Worm (Caenorhabditis elegans) whole organism, young adult: ENCODE measurements around the gene srz-67.
"Not testable (repeated sequence)": the region's sequence is repeated elsewhere in the genome, so short reads cannot be mapped to it uniquely, and the experiment has no call there.

ENCODE experiments used
- B0019.2 ChIP-seq: fragments of 200-800 bp; sonication (Bioruptor generic); conservative IDR thresholded peaks from 2 replicates; pipeline ENCODE4 v1.3.6; 2022; ENCODE audit warnings: missing genetic modification reagents, missing genetic modification characterization, missing compliant biosample characterization
- B0261.1 ChIP-seq: sonication (generic microtip); optimal IDR thresholded peaks from 2 replicates; lab custom pipeline; 2016; ENCODE audit warnings: mild to moderate bottlenecking, missing genetic modification characterization, moderate library complexity, missing compliant biosample characterization
- B0336.3 ChIP-seq: fragments of 200-800 bp; sonication (Bioruptor generic); IDR thresholded peaks from 2 replicates; pipeline ENCODE4 v1.3.6; 2022; ENCODE audit warnings: missing genetic modification characterization, missing compliant biosample characterization
- D2030.7 ChIP-seq: fragments of 200-800 bp; sonication (Bioruptor generic); IDR thresholded peaks from 2 replicates; pipeline ENCODE4 v1.3.6; 2022; ENCODE audit warnings: missing genetic modification reagents, missing genetic modification characterization, missing compliant biosample characterization
- F10E7.11 ChIP-seq: sonication (generic microtip); optimal IDR thresholded peaks from 2 replicates; lab custom pipeline; 2017; ENCODE audit warnings: mild to moderate bottlenecking, missing genetic modification characterization, moderate library complexity, missing compliant biosample characterization
- F39B2.1 ChIP-seq: fragments of 200-800 bp; sonication (Bioruptor generic); IDR thresholded peaks from 2 replicates; pipeline ENCODE4 v1.3.6; 2022; ENCODE audit warnings: missing genetic modification reagents, missing genetic modification characterization, missing compliant biosample characterization
- F49E8.2 ChIP-seq: sonication (generic microtip); optimal IDR thresholded peaks from 3 replicates; lab custom pipeline; 2017; ENCODE audit warnings: missing genetic modification characterization, mild to moderate bottlenecking, missing compliant biosample characterization, antibody characterized with exemption, moderate library complexity; ENCODE audit not compliant: insufficient read depth
- F55B11.4 ChIP-seq: sonication (generic microtip); optimal IDR thresholded peaks from 2 replicates; lab custom pipeline; 2016; ENCODE audit warnings: missing compliant biosample characterization, missing genetic modification characterization, borderline replicate concordance; ENCODE audit not compliant: insufficient read depth
- T07F8.4 ChIP-seq: sonication (generic microtip); optimal IDR thresholded peaks from 2 replicates; lab custom pipeline; 2016; ENCODE audit warnings: mild to moderate bottlenecking, missing genetic modification characterization, moderate library complexity, missing compliant biosample characterization
- Y79H2A.3 ChIP-seq: fragments of 200-800 bp; sonication (Bioruptor generic); conservative IDR thresholded peaks from 2 replicates; pipeline ENCODE4 v1.3.6; 2022; ENCODE audit warnings: missing genetic modification reagents, missing genetic modification characterization, missing compliant biosample characterization
- Y95B8A.8 ChIP-seq: fragments of 200-800 bp; sonication (Bioruptor generic); IDR thresholded peaks from 2 replicates; pipeline ENCODE4 v1.3.6; 2022; ENCODE audit warnings: missing genetic modification reagents, missing genetic modification characterization, missing compliant biosample characterization
- ZK185.1 ChIP-seq: sonication (generic microtip); optimal IDR thresholded peaks from 2 replicates; lab custom pipeline; 2016; ENCODE audit warnings: mild to moderate bottlenecking, missing genetic modification characterization, missing compliant biosample characterization; ENCODE audit not compliant: poor library complexity, severe bottlenecking
- akir-1 ChIP-seq: fragments of 200-800 bp; sonication (Bioruptor generic); optimal IDR thresholded peaks from 2 replicates; lab custom pipeline; 2018; ENCODE audit warnings: mild to moderate bottlenecking, missing genetic modification characterization, moderate library complexity, missing compliant biosample characterization
- aptf-2 ChIP-seq: fragments of 200-800 bp; sonication (Bioruptor generic); conservative IDR thresholded peaks from 2 replicates; pipeline ENCODE4 v1.3.6; 2022; ENCODE audit warnings: missing genetic modification reagents, missing genetic modification characterization, missing compliant biosample characterization
- bed-2 ChIP-seq: fragments of 200-800 bp; sonication (Bioruptor generic); IDR thresholded peaks from 2 replicates; pipeline ENCODE4 v1.3.6; 2022; ENCODE audit warnings: missing genetic modification reagents, missing genetic modification characterization, missing compliant biosample characterization
- ccch-3 ChIP-seq: fragments of 200-800 bp; sonication (Bioruptor generic); optimal IDR thresholded peaks from 2 replicates; lab custom pipeline; 2018; ENCODE audit warnings: mild to moderate bottlenecking, missing genetic modification characterization, missing compliant biosample characterization
- ceh-91 ChIP-seq: fragments of 200-800 bp; sonication (Bioruptor generic); IDR thresholded peaks from 2 replicates; pipeline ENCODE4 v1.3.6; 2022; ENCODE audit warnings: missing genetic modification reagents, missing genetic modification characterization, missing compliant biosample characterization
- dox-1 ChIP-seq: fragments of 200-800 bp; sonication (Bioruptor generic); IDR thresholded peaks from 2 replicates; pipeline ENCODE4 v1.3.6; 2022; ENCODE audit warnings: missing genetic modification reagents, missing genetic modification characterization, missing compliant biosample characterization
- dpff-1 ChIP-seq: sonication (generic microtip); optimal IDR thresholded peaks from 2 replicates; lab custom pipeline; 2017; ENCODE audit warnings: mild to moderate bottlenecking, missing genetic modification characterization, missing compliant biosample characterization
- fkh-3 ChIP-seq: sonication (generic microtip); optimal IDR thresholded peaks from 2 replicates; lab custom pipeline; 2016; ENCODE audit warnings: mild to moderate bottlenecking, missing genetic modification characterization, missing compliant biosample characterization
- hlh-26 ChIP-seq: fragments of 200-800 bp; sonication (Bioruptor generic); conservative IDR thresholded peaks from 2 replicates; pipeline ENCODE4 v1.3.6; 2022; ENCODE audit warnings: missing genetic modification reagents, missing genetic modification characterization, missing compliant biosample characterization
- hrde-1 ChIP-seq: sonication (generic microtip); optimal IDR thresholded peaks from 2 replicates; lab custom pipeline; 2016; ENCODE audit warnings: missing genetic modification characterization, mild to moderate bottlenecking, missing compliant biosample characterization, moderate library complexity, missing genotype, missing genetic modification reagents, borderline replicate concordance
- hsf-1 ChIP-seq: fragments of 200-800 bp; sonication (Bioruptor generic); IDR thresholded peaks from 2 replicates; pipeline ENCODE4 v1.3.6; 2022; ENCODE audit warnings: missing genetic modification reagents, missing genetic modification characterization, missing compliant biosample characterization
- lin-40 ChIP-seq: sonication (generic microtip); optimal IDR thresholded peaks from 2 replicates; lab custom pipeline; 2016; ENCODE audit warnings: missing genetic modification characterization, mild to moderate bottlenecking, missing compliant biosample characterization, missing genotype, missing genetic modification reagents
- lir-1 ChIP-seq: fragments of 200-800 bp; sonication (Bioruptor generic); conservative IDR thresholded peaks from 2 replicates; pipeline ENCODE4 v1.3.6; 2022; ENCODE audit warnings: missing genetic modification reagents, missing genetic modification characterization, missing compliant biosample characterization
- lsl-1 ChIP-seq: fragments of 200-800 bp; sonication (Bioruptor generic); optimal IDR thresholded peaks from 2 replicates; lab custom pipeline; 2018; ENCODE audit warnings: mild to moderate bottlenecking, missing genetic modification characterization, moderate library complexity, missing compliant biosample characterization
- mxl-1 ChIP-seq: sonication (generic microtip); optimal IDR thresholded peaks from 2 replicates; lab custom pipeline; 2016; ENCODE audit warnings: missing genetic modification characterization, missing compliant biosample characterization
- pbrm-1 ChIP-seq: fragments of 200-800 bp; sonication (Bioruptor generic); IDR thresholded peaks from 2 replicates; pipeline ENCODE4 v1.3.6; 2022; ENCODE audit warnings: missing genetic modification reagents, missing genetic modification characterization, missing compliant biosample characterization
- sea-2 ChIP-seq: fragments of 200-800 bp; sonication (Bioruptor generic); IDR thresholded peaks from 2 replicates; pipeline ENCODE4 v1.3.6; 2022; ENCODE audit warnings: missing genetic modification characterization, missing compliant biosample characterization
- snpc-1.1 ChIP-seq: sonication (generic microtip); optimal IDR thresholded peaks from 2 replicates; lab custom pipeline; 2017; ENCODE audit warnings: missing genetic modification characterization, mild to moderate bottlenecking, missing compliant biosample characterization, antibody characterized with exemption, moderate library complexity, missing genotype, missing genetic modification reagents; ENCODE audit not compliant: insufficient read depth
- snpc-1.3 ChIP-seq: sonication (generic microtip); optimal IDR thresholded peaks from 2 replicates; lab custom pipeline; 2017; ENCODE audit warnings: missing genetic modification characterization, mild to moderate bottlenecking, missing compliant biosample characterization, antibody characterized with exemption, moderate library complexity, missing genotype, missing genetic modification reagents; ENCODE audit not compliant: insufficient read depth
- sptf-2 ChIP-seq: fragments of 200-800 bp; sonication (Bioruptor generic); optimal IDR thresholded peaks from 2 replicates; lab custom pipeline; 2018; ENCODE audit warnings: mild to moderate bottlenecking, missing genetic modification characterization, missing compliant biosample characterization
- zim-3 ChIP-seq: sonication (generic microtip); optimal IDR thresholded peaks from 2 replicates; lab custom pipeline; 2017; ENCODE audit warnings: mild to moderate bottlenecking, missing genetic modification characterization, moderate library complexity, missing compliant biosample characterization
- ztf-6 ChIP-seq: fragments of 200-800 bp; sonication (Bioruptor generic); IDR thresholded peaks from 2 replicates; pipeline ENCODE4 v1.3.6; 2022; ENCODE audit warnings: missing genetic modification reagents, missing genetic modification characterization, missing compliant biosample characterization

The srz-67 gene

ce11 chrII:3220723-3221122, 16.2 kb downstream of the srz-67 start, which contains the start of gene ZC239.22:
TSS of gene ZC239.22 (minus strand) at chrII:3220823.
- no peak for TF ChIP-seq dox-1 (GFP tag; lab: Robert Waterston, UW)
- no peak for TF ChIP-seq lin-40
- TF ChIP-seq fkh-3 (tag; lab: Kevin White, UChicago), result no peak
- no peak for TF ChIP-seq lsl-1 (GFP tag; lab: Kevin White, UChicago)
- no peak for TF ChIP-seq sptf-2
- no peak for TF ChIP-seq B0019.2 (GFP tag; lab: Robert Waterston, UW)
- TF ChIP-seq F10E7.11 (tag; lab: Kevin White, UChicago), result no peak
- no peak for TF ChIP-seq zim-3 (tag; lab: Kevin White, UChicago)
- TF ChIP-seq snpc-1.1 (tag; lab: Kevin White, UChicago), result no peak
- no peak for TF ChIP-seq ccch-3 (GFP tag; lab: Kevin White, UChicago)
- no peak for TF ChIP-seq ceh-91 (GFP tag; lab: Robert Waterston, UW)

DNA sequence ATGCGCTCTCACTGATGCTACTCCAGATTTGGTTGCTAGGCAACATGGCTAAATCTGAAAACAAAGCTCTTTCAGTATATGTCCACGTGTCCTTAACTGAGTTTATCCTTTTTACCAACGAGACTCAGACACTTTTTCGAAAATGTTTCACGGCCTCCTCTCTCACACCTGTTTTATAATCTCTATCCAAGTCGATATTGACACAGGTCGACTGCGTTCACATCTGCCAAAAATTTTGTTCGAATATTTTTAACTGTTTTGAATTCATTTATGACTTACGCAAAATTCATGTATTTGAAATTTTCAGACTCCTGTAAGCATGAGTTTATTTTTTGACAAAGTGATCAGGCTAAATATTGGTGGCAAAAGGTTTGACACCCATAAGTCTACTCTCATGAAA, 21.2 kb downstream of the srz-67 start, which contains the start of gene ZC239.3:
ZC239.3 (plus strand) TSS at position 301 of the 400 bp plus-strand sequence.
- TF ChIP-seq ztf-6; ZK185.1 (tag; lab: Kevin White, UChicago); hlh-26 (GFP tag; lab: Robert Waterston, UW): not testable (repeated sequence)

DNA sequence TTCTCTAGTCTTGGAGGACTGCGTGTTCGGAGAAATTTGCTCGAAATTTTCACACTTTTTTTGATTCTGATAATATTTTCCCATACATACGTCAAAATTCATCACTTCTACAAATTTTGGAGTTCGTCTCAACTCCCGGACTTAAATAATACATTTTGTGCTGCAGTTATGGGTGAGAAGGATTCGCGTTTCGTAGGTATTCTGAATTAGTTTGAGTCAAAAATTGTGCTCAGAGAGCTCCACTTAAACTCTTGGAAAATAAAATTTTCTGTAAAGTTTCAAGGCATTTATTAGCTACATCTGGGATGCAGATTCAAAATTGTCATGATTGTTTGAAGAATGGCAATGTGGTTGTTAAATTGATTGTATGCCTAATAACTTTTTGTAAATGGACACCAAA, 23.0 kb downstream of the srz-67 start, which contains the start of gene ZC239.4:
ZC239.4 (plus strand) TSS at position 301 of the 400 bp plus-strand sequence.
- TF ChIP-seq hsf-1 (no peak), D2030.7 (no peak), F55B11.4 (no peak), pbrm-1 (GFP tag; lab: Robert Waterston, UW) (no peak), dpff-1 (tag; lab: Kevin White, UChicago) (no peak), bed-2 (GFP tag; lab: Robert Waterston, UW) (no peak), lir-1 (GFP tag; lab: Robert Waterston, UW) (no peak), hrde-1 (tag; lab: Kevin White, UChicago) (no peak), mxl-1 (tag; lab: Kevin White, UChicago) (no peak)

DNA sequence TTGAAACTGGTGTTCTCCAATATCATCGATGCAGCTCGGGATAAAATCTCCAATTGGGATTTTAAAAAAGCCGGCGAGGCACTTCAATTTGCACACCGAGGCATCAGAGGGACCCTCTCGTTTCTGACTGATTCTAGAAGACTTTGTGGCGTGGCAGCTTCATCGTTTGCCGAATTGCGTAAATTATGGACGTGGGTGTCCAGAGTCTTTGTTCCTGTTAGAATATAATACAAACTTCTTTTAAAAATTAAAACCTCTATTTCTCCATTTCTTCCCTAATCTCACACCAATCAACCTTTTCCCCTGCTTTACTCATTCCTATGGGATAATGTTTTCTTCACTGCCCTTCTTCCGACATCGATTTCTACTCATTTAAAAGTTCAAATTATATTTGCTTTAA, 26.6 kb downstream of the srz-67 start, which contains the start of gene ZC239.5:
ZC239.5 (plus strand) TSS at position 301 of the 400 bp plus-strand sequence.
- no peak for TF ChIP-seq aptf-2 (GFP tag; lab: Robert Waterston, UW)
- no peak for TF ChIP-seq T07F8.4
- no peak for TF ChIP-seq sea-2 (GFP tag; lab: Robert Waterston, UW)
- TF ChIP-seq pbrm-1 (GFP tag; lab: Robert Waterston, UW), result no peak
- TF ChIP-seq snpc-1.3 (tag; lab: Kevin White, UChicago), result no peak
- TF ChIP-seq F39B2.1 (GFP tag; lab: Robert Waterston, UW), result no peak
- TF ChIP-seq Y79H2A.3, result no peak
- TF ChIP-seq B0261.1 (tag; lab: Kevin White, UChicago), result no peak
- TF ChIP-seq B0336.3 (GFP tag; lab: Robert Waterston, UW), result no peak
- TF ChIP-seq Y95B8A.8, result no peak
- no peak for TF ChIP-seq akir-1 (GFP tag; lab: Kevin White, UChicago)
- no peak for TF ChIP-seq F49E8.2 (tag; lab: Kevin White, UChicago)
